Worm (Caenorhabditis elegans): ENCODE measurements around the gene B0464.6.

ce11 chrIII:9426301-9426700 is 39.5 kb downstream of the B0464.6 start, which contains the start of gene T26G10.5:
- no peak for TF ChIP-seq hlh-15 (tag; optimal IDR thresholded peaks at IDR 0.05)
- no peak for TF ChIP-seq dve-1 (tag; optimal IDR thresholded peaks at IDR 0.05)
- no peak for TF ChIP-seq pag-3 (tag; optimal IDR thresholded peaks at IDR 0.05; ENCODE audit: borderline replicate concordance)
- TF ChIP-seq ceh-45 (GFP tag; IDR thresholded peaks at IDR 0.05): no peak

Data from whole organism, late embryonic.